Worm (Caenorhabditis elegans) whole organism, midembryonic: ENCODE measurements around the gene M02D8.7.

Experiments used
- T22C8.4 ChIP-seq: fragments of 200-800 bp; sonication (Bioruptor generic); IDR thresholded peaks from 2 replicates; pipeline ENCODE4 v1.3.6; 2022; ENCODE audit warnings: missing genetic modification characterization, missing compliant biosample characterization
- cog-1 ChIP-seq: sonication (generic microtip); optimal IDR thresholded peaks from 2 replicates; lab custom pipeline; 2016; ENCODE audit warnings: missing genetic modification characterization, missing compliant biosample characterization
- flt-1 ChIP-seq: fragments of 200-800 bp; sonication (Bioruptor generic); IDR thresholded peaks from 2 replicates; pipeline ENCODE4 v1.3.6; 2022; ENCODE audit warnings: missing genetic modification characterization, missing compliant biosample characterization
- klf-2 ChIP-seq: fragments of 200-800 bp; sonication (Bioruptor generic); conservative IDR thresholded peaks from 2 replicates; pipeline ENCODE4 v1.3.6; 2022; ENCODE audit warnings: missing genetic modification reagents, missing genetic modification characterization, missing compliant biosample characterization
- med-1 ChIP-seq: sonication (generic microtip); optimal IDR thresholded peaks from 2 replicates; lab custom pipeline; 2017; ENCODE audit warnings: missing genetic modification characterization, mild to moderate bottlenecking, missing compliant biosample characterization, antibody characterized with exemption, missing genetic modification reagents; ENCODE audit not compliant: insufficient read depth
- ref-1 ChIP-seq: fragments of 200-800 bp; sonication (Bioruptor generic); conservative IDR thresholded peaks from 2 replicates; pipeline ENCODE4 v1.3.6; 2022; ENCODE audit warnings: missing genetic modification reagents, missing genetic modification characterization, missing compliant biosample characterization
- tab-1 ChIP-seq: fragments of 200-800 bp; sonication (Bioruptor generic); IDR thresholded peaks from 2 replicates; pipeline ENCODE4 v1.3.6; 2022; ENCODE audit warnings: missing genetic modification characterization, missing compliant biosample characterization
- ztf-23 ChIP-seq: fragments of 200-800 bp; sonication (Bioruptor generic); IDR thresholded peaks from 2 replicates; pipeline ENCODE4 v1.3.6; 2022; ENCODE audit warnings: missing genetic modification reagents, missing genetic modification characterization, missing compliant biosample characterization
- ztf-29 ChIP-seq: fragments of 200-800 bp; sonication (Bioruptor generic); IDR thresholded peaks from 2 replicates; pipeline ENCODE4 v1.3.6; 2022; ENCODE audit warnings: missing genetic modification reagents, missing genetic modification characterization, missing compliant biosample characterization

- TF ChIP-seq ref-1 (GFP tag; lab: Robert Waterston, UW) (no peak), klf-2 (GFP tag; lab: Robert Waterston, UW) (no peak), cog-1 (no peak), med-1 (GFP tag; lab: Kevin White, UChicago) (no peak), flt-1 (GFP tag; lab: Robert Waterston, UW) (no peak), tab-1 (GFP tag; lab: Robert Waterston, UW) (no peak), T22C8.4 (no peak), ztf-29 (GFP tag; lab: Robert Waterston, UW) (no peak), ztf-23 (no peak)
Measured at ce11 chrX:8763607-8764006, 20.8 kb upstream of the M02D8.7 start, which contains the start of gene zig-12.
